Worm (Caenorhabditis elegans) whole organism, young adult: ENCODE data around the gene K12B6.4.

Experiments
- T07F8.4 ChIP-seq: sonication (generic microtip); optimal IDR thresholded peaks from 2 replicates; lab custom pipeline; 2016; ENCODE audit warnings: mild to moderate bottlenecking, missing genetic modification characterization, moderate library complexity, missing compliant biosample characterization
- Y79H2A.3 ChIP-seq: fragments of 200-800 bp; sonication (Bioruptor generic); conservative IDR thresholded peaks from 2 replicates; pipeline ENCODE4 v1.3.6; 2022; ENCODE audit warnings: missing genetic modification reagents, missing genetic modification characterization, missing compliant biosample characterization
- bed-1 ChIP-seq: fragments of 200-800 bp; sonication (Bioruptor generic); IDR thresholded peaks from 2 replicates; pipeline ENCODE4 v1.3.6; 2022; ENCODE audit warnings: missing genetic modification reagents, missing genetic modification characterization, missing compliant biosample characterization
- snpc-1.1 ChIP-seq: sonication (generic microtip); optimal IDR thresholded peaks from 2 replicates; lab custom pipeline; 2017; ENCODE audit warnings: missing genetic modification characterization, mild to moderate bottlenecking, missing compliant biosample characterization, antibody characterized with exemption, moderate library complexity, missing genotype, missing genetic modification reagents; ENCODE audit not compliant: insufficient read depth

DNA sequence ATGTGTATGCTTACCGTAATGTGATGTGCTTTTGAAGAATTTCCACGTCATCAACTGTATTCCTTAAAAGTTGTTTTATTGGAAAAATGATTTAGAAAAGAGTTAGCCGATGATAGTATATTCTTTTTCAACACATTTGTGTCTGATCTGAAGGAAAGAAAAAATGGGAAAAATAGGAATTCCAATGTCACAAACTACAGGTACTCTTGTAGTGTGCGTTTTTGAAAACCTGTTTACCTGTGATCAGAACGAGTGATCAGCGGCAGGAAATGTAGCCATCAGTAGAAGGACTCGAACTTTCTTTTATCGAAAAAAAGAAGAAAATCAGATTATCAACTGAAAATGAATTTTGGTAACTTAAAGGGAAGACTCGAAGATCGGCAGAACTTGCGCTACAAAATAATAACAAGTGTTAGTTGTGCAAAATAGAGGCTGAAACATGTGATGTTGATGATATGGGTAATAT, 40.7 kb upstream of the K12B6.4 start, which contains the start of gene T28C12.15:
- TF ChIP-seq T07F8.4 (tag; lab: Kevin White, UChicago) = no peak
- no peak for TF ChIP-seq Y79H2A.3
- no peak for TF ChIP-seq snpc-1.1
- no peak for TF ChIP-seq bed-1 (GFP tag; lab: Robert Waterston, UW)
